Worm (Caenorhabditis elegans): ENCODE results near the gene pals-28.

pals-28 gene

ce11 chrIII:4359208-4359607 lies 25.4 kb upstream of the pals-28 start:
- TF ChIP-seq lsy-2 (tag; optimal IDR thresholded peaks at IDR 0.05) (peak in 1 of 2 experiments; percentile 2), elt-1 (tag; optimal IDR thresholded peaks at IDR 0.05) (no peak)

ce11 chrIII:4359900-4360299 lies 24.7 kb upstream of the pals-28 start:
- TF ChIP-seq ceh-16 (tag; optimal IDR thresholded peaks at IDR 0.05) (no peak), sma-3 (GFP tag; optimal IDR thresholded peaks at IDR 0.05) (no peak), unc-62 (GFP tag; optimal IDR thresholded peaks at IDR 0.05) (no peak), unc-55 (GFP tag; optimal IDR thresholded peaks at IDR 0.05) (no peak), elt-1 (tag; optimal IDR thresholded peaks at IDR 0.05) (no peak), aly-2 (tag; optimal IDR thresholded peaks at IDR 0.05) (no peak), Y55F3AM.14 (GFP tag; optimal IDR thresholded peaks at IDR 0.05) (no peak), ztf-1 (GFP tag; conservative IDR thresholded peaks at IDR 0.05) (no peak), ama-1 (optimal IDR thresholded peaks at IDR 0.05) (no peak), C34F6.9 (tag; optimal IDR thresholded peaks at IDR 0.05) (no peak), sem-4 (tag; optimal IDR thresholded peaks at IDR 0.05) (no peak), nhr-12 (tag; optimal IDR thresholded peaks at IDR 0.05) (no peak), lin-11 (tag; optimal IDR thresholded peaks at IDR 0.05) (no peak), egl-27 (tag; optimal IDR thresholded peaks at IDR 0.05) (no peak), R02D3.7 (tag; optimal IDR thresholded peaks at IDR 0.05) (no peak)

DNA sequence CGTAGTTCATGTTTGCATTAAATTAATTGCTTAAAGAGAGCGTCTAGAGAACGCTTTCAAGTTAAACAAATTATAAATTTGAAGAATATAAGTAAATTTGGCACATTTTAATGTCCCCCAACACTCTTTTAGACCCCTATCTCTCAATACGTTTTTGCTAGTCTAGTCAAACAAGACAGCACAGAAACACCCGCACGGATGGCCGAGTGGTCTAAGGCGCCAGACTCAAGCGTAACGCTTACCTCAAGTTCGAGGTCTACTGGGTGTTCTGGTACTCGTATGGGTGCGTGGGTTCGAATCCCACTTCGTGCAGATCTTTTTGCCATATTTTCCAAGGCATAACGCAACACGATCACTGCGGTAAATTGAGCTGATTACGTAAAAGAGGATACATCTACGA lies 22.3 kb upstream of the pals-28 start:
- TF ChIP-seq F13H6.1 (tag; optimal IDR thresholded peaks at IDR 0.05) = peak; percentile 17
- peak; percentile 31 for TF ChIP-seq sma-3 (GFP tag; optimal IDR thresholded peaks at IDR 0.05)
- TF ChIP-seq snpc-4 (tag; optimal IDR thresholded peaks at IDR 0.05) = no peak
- no peak for TF ChIP-seq nhr-21 (tag; optimal IDR thresholded peaks at IDR 0.05)
- no peak for TF ChIP-seq nhr-23 (tag; optimal IDR thresholded peaks at IDR 0.05)
- peak; percentile 28 for TF ChIP-seq fos-1 (tag; optimal IDR thresholded peaks at IDR 0.05)
- TF ChIP-seq R02D3.7 (tag; optimal IDR thresholded peaks at IDR 0.05) = no peak
- no peak for TF ChIP-seq lin-39 (tag; optimal IDR thresholded peaks at IDR 0.05)

ce11 chrIII:4364974-4365373 lies 19.6 kb upstream of the pals-28 start, which contains the start of gene ckb-1:
ckb-1 (plus strand) TSS chrIII:4365274.
- TF ChIP-seq nhr-23 (tag; optimal IDR thresholded peaks at IDR 0.05) = no peak
- TF ChIP-seq nhr-10 (tag; optimal IDR thresholded peaks at IDR 0.05) = no peak
- peak; percentile 42 for TF ChIP-seq unc-55 (GFP tag; optimal IDR thresholded peaks at IDR 0.05)
- no peak for TF ChIP-seq ZK546.5 (tag; optimal IDR thresholded peaks at IDR 0.05)
- no peak for TF ChIP-seq crh-2 (tag; optimal IDR thresholded peaks at IDR 0.05)
- TF ChIP-seq elt-1 (tag; optimal IDR thresholded peaks at IDR 0.05) = no peak
- no peak for TF ChIP-seq ztf-1 (GFP tag; conservative IDR thresholded peaks at IDR 0.05)
- TF ChIP-seq skn-1 (tag; optimal IDR thresholded peaks at IDR 0.05) = no peak
- TF ChIP-seq ceh-82 (tag; optimal IDR thresholded peaks at IDR 0.05) = no peak
- no peak for TF ChIP-seq lin-39 (tag; optimal IDR thresholded peaks at IDR 0.05)
- no peak for TF ChIP-seq mdl-1 (tag; optimal IDR thresholded peaks at IDR 0.05)
- TF ChIP-seq nhr-11 (tag; optimal IDR thresholded peaks at IDR 0.05) = no peak
- no peak for TF ChIP-seq ceh-16 (tag; optimal IDR thresholded peaks at IDR 0.05)
- TF ChIP-seq mab-5 (tag; optimal IDR thresholded peaks at IDR 0.05) = no peak
- TF ChIP-seq lin-13 (GFP tag; optimal IDR thresholded peaks at IDR 0.05) = no peak
- peak; percentile 29 for TF ChIP-seq fos-1 (tag; optimal IDR thresholded peaks at IDR 0.05)
- no peak for TF ChIP-seq snpc-4 (tag; optimal IDR thresholded peaks at IDR 0.05)
- TF ChIP-seq peb-1 (tag; optimal IDR thresholded peaks at IDR 0.05) = no peak
- no peak for TF ChIP-seq nhr-21 (tag; optimal IDR thresholded peaks at IDR 0.05)
- no peak for TF ChIP-seq mbf-1 (tag; optimal IDR thresholded peaks at IDR 0.05)
- no peak for TF ChIP-seq dmd-4 (tag; optimal IDR thresholded peaks at IDR 0.05)
- TF ChIP-seq ama-1 (optimal IDR thresholded peaks at IDR 0.05) = no peak
- TF ChIP-seq nhr-12 (tag; optimal IDR thresholded peaks at IDR 0.05) = no peak
- TF ChIP-seq lsy-2 (tag; optimal IDR thresholded peaks at IDR 0.05) = peak in 1 of 2 experiments; percentile 10
- TF ChIP-seq aly-2 (tag; optimal IDR thresholded peaks at IDR 0.05) = no peak
- peak; percentile 24 for TF ChIP-seq C34F6.9 (tag; optimal IDR thresholded peaks at IDR 0.05)
- no peak for TF ChIP-seq nhr-6 (tag; optimal IDR thresholded peaks at IDR 0.05)
- TF ChIP-seq R02D3.7 (tag; optimal IDR thresholded peaks at IDR 0.05) = no peak
- TF ChIP-seq nhr-77 (tag; optimal IDR thresholded peaks at IDR 0.05) = no peak

DNA sequence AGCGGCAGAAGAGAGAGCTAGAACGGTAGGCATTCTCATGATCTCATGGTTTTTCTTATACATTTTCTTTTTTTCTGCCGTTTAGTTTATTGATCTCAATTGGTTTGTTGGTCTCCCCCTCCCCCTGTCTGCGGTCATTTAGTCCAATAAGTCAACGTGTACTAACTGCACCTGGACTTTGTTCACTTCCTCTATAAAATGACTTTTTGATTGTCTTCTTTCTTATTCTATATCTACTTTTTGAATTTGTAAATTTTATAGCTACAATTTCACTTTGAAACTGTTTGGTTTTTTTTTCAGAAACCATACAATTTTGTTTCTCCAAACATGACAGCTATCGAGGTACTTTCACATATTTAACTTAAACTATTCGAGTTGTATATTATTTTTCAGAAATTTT lies 16.9 kb upstream of the pals-28 start, which contains the start of gene ckb-2:
TSS of gene ckb-2 (plus strand) at position 301 of the 400 bp plus-strand sequence.
- TF ChIP-seq nhr-129 (tag; optimal IDR thresholded peaks at IDR 0.05) = no peak
- no peak for TF ChIP-seq ama-1 (optimal IDR thresholded peaks at IDR 0.05)
- no peak for TF ChIP-seq ztf-11 (tag; optimal IDR thresholded peaks at IDR 0.05)
- TF ChIP-seq snpc-4 (tag; optimal IDR thresholded peaks at IDR 0.05) = no peak
- no peak for TF ChIP-seq elt-3 (tag; optimal IDR thresholded peaks at IDR 0.05)
- TF ChIP-seq nhr-25 (tag; optimal IDR thresholded peaks at IDR 0.05) = no peak
- TF ChIP-seq mdl-1 (tag; optimal IDR thresholded peaks at IDR 0.05) = no peak
- TF ChIP-seq lin-11 (tag; optimal IDR thresholded peaks at IDR 0.05) = no peak
- TF ChIP-seq ZK546.5 (tag; optimal IDR thresholded peaks at IDR 0.05) = no peak
- TF ChIP-seq alr-1 (tag; optimal IDR thresholded peaks at IDR 0.05) = no peak
- TF ChIP-seq mab-5 (tag; optimal IDR thresholded peaks at IDR 0.05) = no peak
- no peak for TF ChIP-seq nhr-237 (tag; optimal IDR thresholded peaks at IDR 0.05)
- TF ChIP-seq ztf-1 (GFP tag; conservative IDR thresholded peaks at IDR 0.05) = no peak
- TF ChIP-seq nhr-6 (tag; optimal IDR thresholded peaks at IDR 0.05) = no peak
- TF ChIP-seq R02D3.7 (tag; optimal IDR thresholded peaks at IDR 0.05) = no peak

Data from whole organism, L2 larva.